Fruit fly (Drosophila melanogaster): ENCODE results near the gene Cpr65Ec.

Cpr65Ec gene

DNA sequence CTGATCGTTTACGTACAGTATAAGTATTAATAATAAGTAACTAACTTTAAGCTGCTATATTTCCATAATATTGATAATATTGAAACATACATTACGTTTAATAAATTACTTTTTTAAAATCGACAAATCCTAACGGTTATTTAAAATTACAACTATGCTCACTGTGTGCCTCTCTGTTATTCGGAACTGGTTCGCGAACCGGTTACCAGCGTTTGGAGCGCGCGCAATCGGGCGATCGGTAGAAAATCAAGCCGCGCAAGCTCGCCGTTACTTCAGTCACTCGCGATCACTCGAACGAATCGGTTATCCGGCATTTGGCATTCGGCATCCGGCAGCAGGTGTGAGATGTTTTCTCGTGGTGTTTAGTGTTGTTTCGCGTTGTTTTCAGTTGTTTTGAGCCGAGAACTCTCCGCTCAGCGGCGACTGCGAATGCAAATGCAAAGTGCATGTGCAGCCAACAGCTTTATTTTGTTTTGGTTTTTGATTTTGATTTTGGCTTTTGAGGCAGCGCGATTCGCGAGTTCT, 1.6 kb downstream of the Cpr65Ec start, which contains the start of gene form3:
Gene form3, plus strand, starts transcription at position 271 of the 525 bp plus-strand sequence.
- no peak for TF ChIP-seq CG4318 (GFP tag; optimal IDR thresholded peaks at IDR 0.05)
- TF ChIP-seq dsx (GFP tag; optimal IDR thresholded peaks at IDR 0.05; ENCODE audit: poor library complexity, severe bottlenecking), result peak; percentile 6
- TF ChIP-seq CG1621 (tag; optimal IDR thresholded peaks at IDR 0.05), result peak; percentile 86
- TF ChIP-seq CG6854 (GFP tag; optimal IDR thresholded peaks at IDR 0.05), result peak; percentile 38
- peak; percentile 39; the same call in 1 of the 3 replicates for TF ChIP-seq CG6163 (GFP tag; IDR thresholded peaks at IDR 0.05)
- no peak for TF ChIP-seq CG9139 (GFP tag; optimal IDR thresholded peaks at IDR 0.05)
- peak; percentile 29 for TF ChIP-seq Eip78C (GFP tag)

DNA sequence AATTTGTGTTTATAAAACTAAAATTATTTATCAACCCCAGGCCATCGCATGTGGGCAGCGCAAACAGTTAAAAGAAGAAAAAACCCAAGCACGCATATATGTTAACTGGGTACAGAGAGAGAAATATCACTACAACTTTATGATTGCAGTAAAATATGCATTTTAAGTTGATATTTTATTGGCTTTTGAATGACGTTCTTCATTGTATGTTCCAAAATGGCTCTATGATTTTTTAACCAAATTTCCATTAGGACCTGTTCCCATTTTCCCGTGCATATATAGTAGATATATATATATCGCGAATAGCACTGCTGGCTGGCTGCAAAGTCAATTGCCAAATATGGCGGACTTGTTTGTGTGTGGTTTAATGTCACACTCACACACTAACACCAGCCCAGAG, 3.5 kb downstream of the Cpr65Ec start:
- TF ChIP-seq Blimp-1 (GFP tag; optimal IDR thresholded peaks at IDR 0.05), result no peak
- TF ChIP-seq CG7368 (GFP tag; optimal IDR thresholded peaks at IDR 0.05), result no peak
- no peak for TF ChIP-seq CG6808 (GFP tag; optimal IDR thresholded peaks at IDR 0.05)
- TF ChIP-seq CG6792 (GFP tag; optimal IDR thresholded peaks at IDR 0.05), result no peak
- TF ChIP-seq spab (GFP tag; optimal IDR thresholded peaks at IDR 0.05), result no peak
- no peak for TF ChIP-seq Ets96B (tag; optimal IDR thresholded peaks at IDR 0.05)
- no peak for TF ChIP-seq CG16779 (tag; optimal IDR thresholded peaks at IDR 0.05)
- TF ChIP-seq CG6854 (GFP tag; optimal IDR thresholded peaks at IDR 0.05), result no peak
- peak; percentile 46; the same call in 2 of the 3 replicates for TF ChIP-seq CG8119 (GFP tag; IDR thresholded peaks at IDR 0.05)
- no peak for TF ChIP-seq CG3032 (tag; optimal IDR thresholded peaks at IDR 0.05)
- no peak for TF ChIP-seq CG11762 (GFP tag; optimal IDR thresholded peaks at IDR 0.05; ENCODE audit: insufficient read depth)
- TF ChIP-seq esn (GFP tag; optimal IDR thresholded peaks at IDR 0.05), result no peak
- TF ChIP-seq CG8319 (GFP tag; optimal IDR thresholded peaks at IDR 0.05), result no peak
- TF ChIP-seq net (GFP tag; optimal IDR thresholded peaks at IDR 0.05), result peak; percentile 1
- no peak for TF ChIP-seq CG31627 (GFP tag; optimal IDR thresholded peaks at IDR 0.05)
- TF ChIP-seq CG3919 (GFP tag; optimal IDR thresholded peaks at IDR 0.05), result peak; percentile 27
- TF ChIP-seq ss (GFP tag; optimal IDR thresholded peaks at IDR 0.05), result no peak
- TF ChIP-seq Hr4 (GFP tag; optimal IDR thresholded peaks at IDR 0.05), result peak; percentile 61
- peak; percentile 63 for TF ChIP-seq Eip78C (GFP tag)
- no peak for TF ChIP-seq Eip93F (GFP tag; optimal IDR thresholded peaks at IDR 0.05)
- TF ChIP-seq salr (GFP tag; optimal IDR thresholded peaks at IDR 0.05), result peak in 1 of 2 experiments; percentile 8
- TF ChIP-seq CG6163 (GFP tag; IDR thresholded peaks at IDR 0.05), result peak; percentile 56; the same call in 2 of the 3 replicates
- no peak for TF ChIP-seq Ets21C (GFP tag; optimal IDR thresholded peaks at IDR 0.05)
- no peak for TF ChIP-seq CG34406 (GFP tag; optimal IDR thresholded peaks at IDR 0.05)
- peak; percentile 37; the same call in 1 of the 2 replicates for TF ChIP-seq Gug (GFP tag; IDR thresholded peaks at IDR 0.05)
- TF ChIP-seq CG4318 (GFP tag; optimal IDR thresholded peaks at IDR 0.05), result peak; percentile 2
- TF ChIP-seq Eip75B (GFP tag; optimal IDR thresholded peaks at IDR 0.05), result no peak
- no peak for TF ChIP-seq fd59A (GFP tag; optimal IDR thresholded peaks at IDR 0.05)
- no peak for TF ChIP-seq achi (GFP tag; optimal IDR thresholded peaks at IDR 0.05)
- no peak for TF ChIP-seq CG10631 (GFP tag; optimal IDR thresholded peaks at IDR 0.05)
- peak; percentile 40 for TF ChIP-seq Lpt (GFP tag; optimal IDR thresholded peaks at IDR 0.05)
- TF ChIP-seq CG10669 (GFP tag; optimal IDR thresholded peaks at IDR 0.05), result no peak
- no peak for TF ChIP-seq Hr38 (GFP tag; optimal IDR thresholded peaks at IDR 0.05)
- no peak for TF ChIP-seq Smox (GFP tag; optimal IDR thresholded peaks at IDR 0.05)
- TF ChIP-seq CG8632 (GFP tag; optimal IDR thresholded peaks at IDR 0.05), result no peak
- TF ChIP-seq Sox14 (GFP tag; optimal IDR thresholded peaks at IDR 0.05), result no peak
- TF ChIP-seq eg (GFP tag; IDR thresholded peaks at IDR 0.05), result peak; percentile 77
- no peak for TF ChIP-seq dac (GFP tag; optimal IDR thresholded peaks at IDR 0.05)
- no peak for TF ChIP-seq topi (GFP tag; optimal IDR thresholded peaks at IDR 0.05)
- TF ChIP-seq vri (GFP tag; optimal IDR thresholded peaks at IDR 0.05), result no peak
- TF ChIP-seq CG32006 (GFP tag; optimal IDR thresholded peaks at IDR 0.05), result peak; percentile 48
- TF ChIP-seq svp (GFP tag), result no peak
- TF ChIP-seq CG11294 (GFP tag; IDR thresholded peaks at IDR 0.05), result peak; percentile 27; the same call in 1 of the 2 replicates
- TF ChIP-seq CG6276 (GFP tag; optimal IDR thresholded peaks at IDR 0.05), result peak; percentile 33
- no peak for TF ChIP-seq OdsH (GFP tag; optimal IDR thresholded peaks at IDR 0.05)
- no peak for TF ChIP-seq fkh (GFP tag; optimal IDR thresholded peaks at IDR 0.05)
